Worm (Caenorhabditis elegans) whole organism, L4 larva: ENCODE data around the gene F46H5.2.

ENCODE experiments used
- dpl-1 ChIP-seq: fragments of 150-350 bp; optimal IDR thresholded peaks from 2 replicates; lab custom pipeline; 2014; ENCODE audit warnings: missing biosample characterization, missing genetic modification reagents, missing genetic modification characterization
- egl-27 ChIP-seq: sonication (generic microtip); optimal IDR thresholded peaks from 3 replicates; lab custom pipeline; 2017; ENCODE audit warnings: missing biosample characterization, missing genetic modification reagents, missing genetic modification characterization
- hlh-11 ChIP-seq: fragments of 200-800 bp; sonication (Bioruptor generic); optimal IDR thresholded peaks from 2 replicates; lab custom pipeline; 2018; ENCODE audit warnings: mild to moderate bottlenecking, missing genetic modification characterization, missing compliant biosample characterization
- lin-39 ChIP-seq: fragments of 150-350 bp; optimal IDR thresholded peaks from 2 replicates; lab custom pipeline; 2014; ENCODE audit warnings: missing biosample characterization, missing genetic modification reagents, missing genetic modification characterization
- nhr-11 ChIP-seq: fragments of 150-350 bp; optimal IDR thresholded peaks from 2 replicates; lab custom pipeline; 2014; ENCODE audit warnings: missing biosample characterization, missing genetic modification characterization
- nhr-28 ChIP-seq: fragments of 150-350 bp; optimal IDR thresholded peaks from 2 replicates; lab custom pipeline; 2014; ENCODE audit warnings: missing biosample characterization, missing genetic modification characterization
- nhr-41 ChIP-seq: fragments of 200-800 bp; sonication (Bioruptor generic); IDR thresholded peaks from 2 replicates; pipeline ENCODE4 v1.3.6; 2022; ENCODE audit warnings: missing genetic modification reagents, missing genetic modification characterization, missing compliant biosample characterization
- nhr-42 ChIP-seq: fragments of 200-800 bp; sonication (Bioruptor generic); IDR thresholded peaks from 2 replicates; pipeline ENCODE4 v1.3.6; 2022; ENCODE audit warnings: missing genetic modification characterization, missing compliant biosample characterization
- nhr-6 ChIP-seq: fragments of 150-350 bp; optimal IDR thresholded peaks from 2 replicates; lab custom pipeline; 2014; ENCODE audit warnings: missing biosample characterization, missing genetic modification characterization
- zfp-3 ChIP-seq: fragments of 200-800 bp; sonication (Bioruptor generic); conservative IDR thresholded peaks from 2 replicates; pipeline ENCODE4 v1.3.6; 2022; ENCODE audit warnings: missing genetic modification reagents, missing genetic modification characterization, missing compliant biosample characterization

- TF ChIP-seq hlh-11 (no peak), dpl-1 (GFP tag; lab: Kevin White, UChicago) (no peak), lin-39 (tag; lab: Kevin White, UChicago) (no peak), zfp-3 (GFP tag; lab: Robert Waterston, UW) (no peak), nhr-6 (no peak), nhr-42 (GFP tag; lab: Robert Waterston, UW) (no peak), nhr-11 (no peak), nhr-41 (GFP tag; lab: Robert Waterston, UW) (no peak), egl-27 (tag; lab: Kevin White, UChicago) (no peak), nhr-28 (tag; lab: Kevin White, UChicago) (no peak)
Measured at ce11 chrX:7278095-7278494, 12.6 kb downstream of the F46H5.2 start.
